Worm (Caenorhabditis elegans): ENCODE data around the gene nphp-1.

nphp-1 gene

ce11 chrII:10627086-10627485, 25.0 kb downstream of the nphp-1 start:
- TF ChIP-seq flh-1 (GFP tag; optimal IDR thresholded peaks at IDR 0.05) (no peak), mls-2 (tag; optimal IDR thresholded peaks at IDR 0.05) (no peak), zip-8 (tag; optimal IDR thresholded peaks at IDR 0.05) (no peak), sem-2 (GFP tag; optimal IDR thresholded peaks at IDR 0.05) (no peak), mab-5 (tag; optimal IDR thresholded peaks at IDR 0.05) (no peak), nhr-76 (tag; optimal IDR thresholded peaks at IDR 0.05) (no peak), sptf-1 (tag; optimal IDR thresholded peaks at IDR 0.05) (no peak), ceh-83 (GFP tag; optimal IDR thresholded peaks at IDR 0.05) (no peak), elt-3 (tag; optimal IDR thresholded peaks at IDR 0.05) (no peak), bed-3 (GFP tag; optimal IDR thresholded peaks at IDR 0.05) (no peak), nhr-28 (tag; optimal IDR thresholded peaks at IDR 0.05) (no peak), hlh-1 (tag; optimal IDR thresholded peaks at IDR 0.05) (no peak), nhr-237 (tag; optimal IDR thresholded peaks at IDR 0.05) (no peak), M03D4.4 (tag; optimal IDR thresholded peaks at IDR 0.05) (no peak), unc-39 (tag; optimal IDR thresholded peaks at IDR 0.05) (no peak)

ce11 chrII:10621965-10622364, 30.1 kb downstream of the nphp-1 start, which contains the start of gene cutl-9:
cutl-9 (plus strand) TSS chrII:10622265.
- TF ChIP-seq mls-2 (tag; optimal IDR thresholded peaks at IDR 0.05) (no peak), drap-1 (GFP tag; optimal IDR thresholded peaks at IDR 0.05) (no peak), cnd-1 (tag; optimal IDR thresholded peaks at IDR 0.05) (no peak), nhr-28 (tag; optimal IDR thresholded peaks at IDR 0.05) (no peak), nhr-237 (tag; optimal IDR thresholded peaks at IDR 0.05) (no peak), pha-4 (tag; optimal IDR thresholded peaks at IDR 0.05) (no peak), lin-13 (tag; optimal IDR thresholded peaks at IDR 0.05) (no peak), tbx-8 (GFP tag; optimal IDR thresholded peaks at IDR 0.05) (no peak), lsy-2 (tag; optimal IDR thresholded peaks at IDR 0.05) (no peak), sptf-1 (tag; optimal IDR thresholded peaks at IDR 0.05) (no peak), unc-62 (GFP tag; optimal IDR thresholded peaks at IDR 0.05) (no peak), lin-32 (GFP tag; optimal IDR thresholded peaks at IDR 0.05) (no peak), hlh-1 (tag; optimal IDR thresholded peaks at IDR 0.05) (no peak), elt-1 (tag; optimal IDR thresholded peaks at IDR 0.05; ENCODE audit: borderline replicate concordance, insufficient read depth) (no peak)

DNA sequence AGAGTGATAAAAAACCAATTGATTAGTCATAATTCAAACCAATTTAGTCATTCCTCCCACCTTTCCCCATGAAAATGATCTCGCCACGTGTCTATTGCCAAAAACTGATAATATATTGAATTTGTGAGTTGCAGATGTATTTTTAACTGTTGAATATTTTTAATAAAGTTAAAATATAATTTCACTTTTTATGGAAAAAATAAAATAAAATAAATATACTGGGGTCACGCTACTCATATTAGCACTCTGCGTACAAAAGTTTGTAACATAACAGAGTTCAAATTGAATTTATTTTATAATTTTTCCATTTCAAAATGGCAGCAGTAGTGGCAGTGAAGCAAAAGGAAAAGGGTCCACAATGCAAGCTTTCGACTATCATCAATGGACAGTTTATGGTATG, 33.9 kb downstream of the nphp-1 start, which contains the start of gene C14A4.13:
C14A4.13 (plus strand) TSS at position 301 of the 400 bp plus-strand sequence.
- TF ChIP-seq unc-62 (GFP tag; optimal IDR thresholded peaks at IDR 0.05) (no peak), elt-1 (tag; optimal IDR thresholded peaks at IDR 0.05; ENCODE audit: borderline replicate concordance, insufficient read depth) (no peak), ztf-11 (tag; optimal IDR thresholded peaks at IDR 0.05) (no peak), bed-3 (GFP tag; optimal IDR thresholded peaks at IDR 0.05) (no peak), zip-8 (tag; optimal IDR thresholded peaks at IDR 0.05) (no peak), cnd-1 (tag; optimal IDR thresholded peaks at IDR 0.05) (no peak), drap-1 (GFP tag; optimal IDR thresholded peaks at IDR 0.05) (no peak), tbx-8 (GFP tag; optimal IDR thresholded peaks at IDR 0.05) (no peak), sptf-1 (tag; optimal IDR thresholded peaks at IDR 0.05) (no peak), ces-1 (GFP tag; optimal IDR thresholded peaks at IDR 0.05) (no peak), ceh-43 (GFP tag; optimal IDR thresholded peaks at IDR 0.05) (no peak)

ce11 chrII:10612743-10613142, 39.3 kb downstream of the nphp-1 start, which contains the start of gene C14A4.12:
C14A4.12 (plus strand) TSS chrII:10613043.
- TF ChIP-seq ceh-39 (tag; optimal IDR thresholded peaks at IDR 0.05): no peak
- TF ChIP-seq blmp-1 (tag; optimal IDR thresholded peaks at IDR 0.05): no peak
- no peak for TF ChIP-seq elt-1 (tag; optimal IDR thresholded peaks at IDR 0.05; ENCODE audit: borderline replicate concordance, insufficient read depth)
- peak; percentile 14 for TF ChIP-seq pha-4 (tag; optimal IDR thresholded peaks at IDR 0.05)
- TF ChIP-seq mep-1 (tag; optimal IDR thresholded peaks at IDR 0.05): no peak

DNA sequence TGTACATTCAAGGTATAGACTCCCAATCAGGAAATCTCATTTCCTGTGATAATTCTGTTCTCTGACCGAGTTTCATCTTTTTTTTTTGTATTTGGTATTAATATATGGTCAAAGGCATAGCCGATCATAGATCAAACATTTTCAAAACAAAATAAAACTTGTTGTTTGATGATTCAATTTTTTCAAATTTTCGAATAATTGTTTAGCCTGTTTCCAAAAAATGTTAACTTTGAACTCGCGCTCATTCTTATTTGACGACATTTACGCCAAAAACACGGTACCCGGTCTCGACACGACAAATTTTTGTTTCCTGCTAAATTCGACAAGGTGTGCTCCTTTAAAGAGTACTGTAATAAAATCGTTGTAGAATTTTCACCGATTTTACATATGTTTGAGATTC, 43.2 kb downstream of the nphp-1 start:
- TF ChIP-seq bed-3 (GFP tag; optimal IDR thresholded peaks at IDR 0.05) (no peak), unc-39 (tag; optimal IDR thresholded peaks at IDR 0.05) (no peak), ztf-11 (tag; optimal IDR thresholded peaks at IDR 0.05) (no peak), elt-3 (tag; optimal IDR thresholded peaks at IDR 0.05) (no peak), hlh-1 (tag; optimal IDR thresholded peaks at IDR 0.05) (no peak), nhr-28 (tag; optimal IDR thresholded peaks at IDR 0.05) (no peak), M03D4.4 (tag; optimal IDR thresholded peaks at IDR 0.05) (no peak)
